Worm (Caenorhabditis elegans): ENCODE results near the gene C50E3.5.

The C50E3.5 gene

ce11 chrV:7553873-7554362 is 33.9 kb upstream of the C50E3.5 start, which contains the start of gene ttr-10:
ttr-10 (minus strand) TSS chrV:7553923.
- TF ChIP-seq pha-4 (tag; optimal IDR thresholded peaks at IDR 0.05): no peak
- no peak for TF ChIP-seq ztf-11 (tag; optimal IDR thresholded peaks at IDR 0.05)

ce11 chrV:7555875-7556274 is 31.9 kb upstream of the C50E3.5 start:
- TF ChIP-seq nhr-237 (tag; optimal IDR thresholded peaks at IDR 0.05): no peak
- TF ChIP-seq nhr-11 (tag; optimal IDR thresholded peaks at IDR 0.05): no peak
- TF ChIP-seq lsy-12 (tag; optimal IDR thresholded peaks at IDR 0.05): no peak
- TF ChIP-seq ceh-9 (tag; optimal IDR thresholded peaks at IDR 0.05): no peak
- TF ChIP-seq zag-1 (tag; optimal IDR thresholded peaks at IDR 0.05): no peak
- no peak for TF ChIP-seq ceh-82 (tag; optimal IDR thresholded peaks at IDR 0.05)
- no peak for TF ChIP-seq tbx-2 (tag; optimal IDR thresholded peaks at IDR 0.05)
- TF ChIP-seq fos-1 (tag; optimal IDR thresholded peaks at IDR 0.05): no peak
- TF ChIP-seq eor-1 (tag; optimal IDR thresholded peaks at IDR 0.05): no peak
- no peak for TF ChIP-seq snpc-4 (tag; optimal IDR thresholded peaks at IDR 0.05)
- no peak for TF ChIP-seq aly-2 (tag; optimal IDR thresholded peaks at IDR 0.05)
- TF ChIP-seq ztf-11 (tag; optimal IDR thresholded peaks at IDR 0.05): no peak
- TF ChIP-seq nhr-12 (tag; optimal IDR thresholded peaks at IDR 0.05): no peak
- TF ChIP-seq fkh-2 (tag; optimal IDR thresholded peaks at IDR 0.05): no peak
- no peak for TF ChIP-seq nhr-76 (tag; optimal IDR thresholded peaks at IDR 0.05)
- no peak for TF ChIP-seq elt-3 (tag; optimal IDR thresholded peaks at IDR 0.05)

- TF ChIP-seq unc-39 (tag; optimal IDR thresholded peaks at IDR 0.05): no peak
- TF ChIP-seq nhr-237 (tag; optimal IDR thresholded peaks at IDR 0.05): no peak
- TF ChIP-seq ztf-4 (tag; optimal IDR thresholded peaks at IDR 0.05): no peak
Observed at ce11 chrV:7558693-7559092, 29.1 kb upstream of the C50E3.5 start, which contains the start of gene ets-7. ets-7 (minus strand) TSS chrV:7558793.

ce11 chrV:7562947-7563346 is 24.8 kb upstream of the C50E3.5 start, which contains the start of gene F19F10.1:
F19F10.1 (plus strand) TSS chrV:7563247.
- TF ChIP-seq mdl-1 (tag; optimal IDR thresholded peaks at IDR 0.05) (no peak), nhr-11 (tag; optimal IDR thresholded peaks at IDR 0.05) (no peak), ztf-11 (tag; optimal IDR thresholded peaks at IDR 0.05) (no peak), nhr-23 (tag; optimal IDR thresholded peaks at IDR 0.05) (no peak), fkh-2 (tag; optimal IDR thresholded peaks at IDR 0.05) (no peak), sea-2 (GFP tag; optimal IDR thresholded peaks at IDR 0.05) (no peak), nhr-12 (tag; optimal IDR thresholded peaks at IDR 0.05) (no peak), unc-39 (tag; optimal IDR thresholded peaks at IDR 0.05) (no peak), R02D3.7 (tag; optimal IDR thresholded peaks at IDR 0.05) (no peak), aly-2 (tag; optimal IDR thresholded peaks at IDR 0.05) (no peak), tbx-2 (tag; optimal IDR thresholded peaks at IDR 0.05) (no peak), mml-1 (tag; optimal IDR thresholded peaks at IDR 0.05) (no peak), nhr-43 (tag; optimal IDR thresholded peaks at IDR 0.05; ENCODE audit: poor library complexity, severe bottlenecking) (no peak), pqm-1 (tag; optimal IDR thresholded peaks at IDR 0.05) (no peak), skn-1 (tag; optimal IDR thresholded peaks at IDR 0.05) (no peak)

- no peak for TF ChIP-seq nhr-12 (tag; optimal IDR thresholded peaks at IDR 0.05)
- no peak for TF ChIP-seq ceh-82 (tag; optimal IDR thresholded peaks at IDR 0.05)
- no peak for TF ChIP-seq elt-2 (tag; optimal IDR thresholded peaks at IDR 0.05)
- no peak for TF ChIP-seq nhr-237 (tag; optimal IDR thresholded peaks at IDR 0.05)
- no peak for TF ChIP-seq nhr-43 (tag; optimal IDR thresholded peaks at IDR 0.05; ENCODE audit: poor library complexity, severe bottlenecking)
- no peak for TF ChIP-seq fos-1 (tag; optimal IDR thresholded peaks at IDR 0.05)
- TF ChIP-seq eor-1 (tag; optimal IDR thresholded peaks at IDR 0.05): no peak
- TF ChIP-seq snpc-4 (tag; optimal IDR thresholded peaks at IDR 0.05): no peak
- no peak for TF ChIP-seq ZK546.5 (tag; optimal IDR thresholded peaks at IDR 0.05)
Observed at ce11 chrV:7570290-7570689, 17.5 kb upstream of the C50E3.5 start, which contains the start of gene clec-212. clec-212 (minus strand) TSS chrV:7570390.

ce11 chrV:7570955-7571354 is 16.8 kb upstream of the C50E3.5 start, which contains the start of gene F19F10.14:
F19F10.14 (minus strand) TSS chrV:7571055.
- TF ChIP-seq R02D3.7 (tag; optimal IDR thresholded peaks at IDR 0.05) (no peak), fkh-10 (GFP tag; optimal IDR thresholded peaks at IDR 0.05) (no peak), lin-39 (tag; optimal IDR thresholded peaks at IDR 0.05) (no peak), unc-62 (GFP tag; optimal IDR thresholded peaks at IDR 0.05) (no peak), ceh-28 (tag; optimal IDR thresholded peaks at IDR 0.05) (no peak), elt-1 (tag; optimal IDR thresholded peaks at IDR 0.05) (no peak), nhr-77 (tag; optimal IDR thresholded peaks at IDR 0.05) (no peak), hmg-11 (tag; optimal IDR thresholded peaks at IDR 0.05) (no peak), egl-5 (tag; optimal IDR thresholded peaks at IDR 0.05) (no peak), ceh-16 (tag; optimal IDR thresholded peaks at IDR 0.05) (no peak), pqm-1 (tag; optimal IDR thresholded peaks at IDR 0.05) (no peak), snpc-4 (tag; optimal IDR thresholded peaks at IDR 0.05) (no peak), tbx-2 (tag; optimal IDR thresholded peaks at IDR 0.05) (no peak), unc-39 (tag; optimal IDR thresholded peaks at IDR 0.05) (no peak), ztf-11 (tag; optimal IDR thresholded peaks at IDR 0.05) (no peak)

Data from whole organism, L3 larva.